Fruit fly (Drosophila melanogaster) whole organism, embryonic: ENCODE data around the gene Gss1.

Experiments
- CG10209 ChIP-seq: fragments of 200-800 bp; sonication (Bioruptor generic); optimal IDR thresholded peaks from 3 replicates; lab custom pipeline; 2017; ENCODE audit warnings: missing biosample characterization, mild to moderate bottlenecking, missing genetic modification characterization, missing genetic modification reagents
- CG10431 ChIP-seq: fragments of 200-800 bp; sonication (Bioruptor generic); optimal IDR thresholded peaks from 3 replicates; lab custom pipeline; 2018; ENCODE audit warnings: missing biosample characterization, mild to moderate bottlenecking, missing genetic modification characterization
- CG13424 ChIP-seq: fragments of 200-800 bp; sonication (Bioruptor generic); optimal IDR thresholded peaks from 2 replicates; lab custom pipeline; 2019; ENCODE audit warnings: missing biosample characterization, mild to moderate bottlenecking, missing genetic modification characterization, moderate library complexity
- CG14050 ChIP-seq: fragments of 200-800 bp; sonication (Bioruptor generic); IDR thresholded peaks from 3 replicates; pipeline ENCODE4 v1.3.6; 2022; ENCODE audit warnings: missing biosample characterization, missing genetic modification characterization
- CG15269 ChIP-seq: fragments of 200-800 bp; sonication (Bioruptor generic); optimal IDR thresholded peaks from 2 replicates; lab custom pipeline; 2018; ENCODE audit warnings: missing biosample characterization, mild to moderate bottlenecking, missing genetic modification characterization, moderate library complexity
- CG1602 ChIP-seq: fragments of 200-800 bp; sonication (Bioruptor generic); optimal IDR thresholded peaks from 3 replicates; lab custom pipeline; 2016; ENCODE audit warnings: missing biosample characterization, missing genetic modification characterization
- CG1647 ChIP-seq: fragments of 200-800 bp; sonication (Bioruptor generic); optimal IDR thresholded peaks from 3 replicates; lab custom pipeline; 2016; ENCODE audit warnings: missing biosample characterization, missing genetic modification characterization
- CG17186 ChIP-seq: fragments of 200-800 bp; sonication (Bioruptor generic); optimal IDR thresholded peaks from 3 replicates; lab custom pipeline; 2017; ENCODE audit warnings: missing biosample characterization, missing genetic modification reagents, missing genetic modification characterization
- CG17359 ChIP-seq: fragments of 200-800 bp; sonication (Bioruptor generic); optimal IDR thresholded peaks from 3 replicates; lab custom pipeline; 2018; ENCODE audit warnings: missing biosample characterization, mild to moderate bottlenecking, missing genetic modification characterization, moderate library complexity
- CG17829 ChIP-seq: fragments of 200-800 bp; optimal IDR thresholded peaks from 2 replicates; lab custom pipeline; 2019; ENCODE audit warnings: missing biosample characterization, mild to moderate bottlenecking, missing genetic modification characterization, moderate library complexity
- CG2199 ChIP-seq: fragments of 200-800 bp; sonication (Bioruptor generic); IDR thresholded peaks from 3 replicates; pipeline ENCODE4 v1.3.6; 2022; ENCODE audit warnings: missing biosample characterization, missing genetic modification characterization
- CG30020 ChIP-seq: fragments of 200-800 bp; optimal IDR thresholded peaks from 2 replicates; lab custom pipeline; 2019; ENCODE audit warnings: missing biosample characterization, mild to moderate bottlenecking, missing genetic modification characterization, moderate library complexity
- CG30431 ChIP-seq: fragments of 200-800 bp; sonication (Bioruptor generic); optimal IDR thresholded peaks from 2 replicates; lab custom pipeline; 2017; ENCODE audit warnings: missing biosample characterization, missing genetic modification characterization
- CG33557 ChIP-seq: fragments of 200-800 bp; sonication (Bioruptor generic); optimal IDR thresholded peaks from 2 replicates; lab custom pipeline; 2019; ENCODE audit warnings: missing biosample characterization, mild to moderate bottlenecking, missing genetic modification characterization, moderate library complexity
- CG3726 ChIP-seq: fragments of 200-800 bp; sonication (Bioruptor generic); IDR thresholded peaks from 3 replicates; pipeline ENCODE4, ENCODE4 v1.3.6; 2022; ENCODE audit warnings: missing biosample characterization, missing genetic modification characterization
- CG3838 ChIP-seq: fragments of 200-800 bp; sonication (Bioruptor generic); optimal IDR thresholded peaks from 3 replicates; lab custom pipeline; 2016; ENCODE audit warnings: missing biosample characterization, missing genetic modification characterization
- CG4820 ChIP-seq: fragments of 200-800 bp; sonication (Bioruptor generic); optimal IDR thresholded peaks from 3 replicates; lab custom pipeline; 2016; ENCODE audit warnings: missing biosample characterization, missing genetic modification characterization
- CG5953 ChIP-seq: fragments of 200-800 bp; sonication (Bioruptor generic); IDR thresholded peaks from 2 replicates; pipeline ENCODE4 v1.3.6; 2022; ENCODE audit warnings: missing biosample characterization, missing genetic modification characterization
- CG6175 ChIP-seq: fragments of 200-800 bp; sonication (Bioruptor generic); IDR thresholded peaks from 3 replicates; pipeline ENCODE4 v1.3.6; 2022; ENCODE audit warnings: missing biosample characterization, missing genetic modification characterization
- CG8388 ChIP-seq: fragments of 200-800 bp; sonication (Bioruptor generic); optimal IDR thresholded peaks from 2 replicates; lab custom pipeline; 2019; ENCODE audit warnings: missing biosample characterization, mild to moderate bottlenecking, missing genetic modification characterization, moderate library complexity
- CrebB ChIP-seq: fragments of 200-800 bp; sonication (Bioruptor generic); optimal IDR thresholded peaks from 3 replicates; lab custom pipeline; 2018; ENCODE audit warnings: missing biosample characterization, mild to moderate bottlenecking, missing genetic modification characterization
- HLH4C ChIP-seq: fragments of 200-800 bp; sonication (Bioruptor generic); IDR thresholded peaks from 3 replicates; pipeline ENCODE4 v1.3.6; 2022; ENCODE audit warnings: missing biosample characterization, missing genetic modification characterization; ENCODE audit not compliant: partially characterized antibody
- HLH54F ChIP-seq: fragments of 200-800 bp; sonication (Bioruptor generic); optimal IDR thresholded peaks from 3 replicates; lab custom pipeline; 2016; ENCODE audit warnings: missing biosample characterization, missing genetic modification characterization
- Hsf ChIP-seq: fragments of 200-800 bp; sonication (Bioruptor generic); optimal IDR thresholded peaks from 3 replicates; lab custom pipeline; 2016; ENCODE audit warnings: missing biosample characterization, missing genetic modification characterization
- Mrtf ChIP-seq: fragments of 200-800 bp; sonication (Bioruptor generic); IDR thresholded peaks from 3 replicates; pipeline ENCODE4 v1.3.6; 2022; ENCODE audit warnings: missing biosample characterization, missing genetic modification characterization
- Neu2 ChIP-seq: fragments of 200-800 bp; sonication (Bioruptor generic); optimal IDR thresholded peaks from 3 replicates; lab custom pipeline; 2016; ENCODE audit warnings: missing biosample characterization, missing genetic modification characterization, borderline replicate concordance
- Side ChIP-seq: fragments of 200-800 bp; sonication (Bioruptor generic); optimal IDR thresholded peaks from 2 replicates; lab custom pipeline; 2016; ENCODE audit warnings: missing biosample characterization, missing genetic modification characterization
- Sox100B ChIP-seq: fragments of 200-800 bp; sonication (Bioruptor generic); optimal IDR thresholded peaks from 3 replicates; lab custom pipeline; 2018; ENCODE audit warnings: missing biosample characterization, mild to moderate bottlenecking, missing genetic modification characterization
- Vsx1 ChIP-seq: fragments of 200-800 bp; sonication (Bioruptor generic); optimal IDR thresholded peaks from 2 replicates; lab custom pipeline; 2017; ENCODE audit warnings: missing biosample characterization, mild to moderate bottlenecking, missing genetic modification characterization, missing genetic modification reagents
- ash1 ChIP-seq: fragments of 200-800 bp; sonication (Bioruptor generic); optimal IDR thresholded peaks from 2 replicates; lab custom pipeline; 2018; ENCODE audit warnings: missing biosample characterization, mild to moderate bottlenecking, missing genetic modification characterization
- croc ChIP-seq: fragments of 200-800 bp; sonication (Bioruptor generic); conservative IDR thresholded peaks from 3 replicates; pipeline ENCODE4 v1.3.6; 2022; ENCODE audit warnings: missing biosample characterization, missing genetic modification characterization
- crp ChIP-seq, 2 experiments: fragments of 200-800 bp; sonication (Bioruptor generic); optimal IDR thresholded peaks; 2 replicates in 1 of 2; 3 replicates in 1 of 2; lab custom pipeline; 2017; ENCODE audit warnings: missing biosample characterization in 2 of 2, missing genetic modification characterization in 2 of 2, mild to moderate bottlenecking in 1 of 2, moderate library complexity in 1 of 2
- dan ChIP-seq: fragments of 200-800 bp; sonication (Bioruptor generic); IDR thresholded peaks from 2 replicates; pipeline ENCODE4 v1.3.6; 2022; ENCODE audit warnings: missing biosample characterization, missing genetic modification characterization
- dm ChIP-seq: fragments of 200-800 bp; sonication (Bioruptor generic); optimal IDR thresholded peaks from 3 replicates; lab custom pipeline; 2016; ENCODE audit warnings: missing biosample characterization, missing genetic modification characterization
- esg ChIP-seq: fragments of 200-800 bp; sonication (Bioruptor generic); conservative IDR thresholded peaks from 2 replicates; pipeline ENCODE4 v1.3.6; 2022; ENCODE audit warnings: missing biosample characterization, missing genetic modification characterization
- gsb ChIP-seq: fragments of 200-800 bp; sonication (Bioruptor generic); IDR thresholded peaks from 2 replicates; pipeline ENCODE4 v1.3.6; 2022; ENCODE audit warnings: missing biosample characterization, missing genetic modification characterization
- hkb ChIP-seq, 2 experiments: fragments of 200-800 bp in 1 of 2; fragments of >200 bp in 1 of 2; sonication (Bioruptor generic) in 1 of 2; IDR thresholded peaks in 1 of 2; optimal IDR thresholded peaks in 1 of 2; 2 replicates each; pipeline versions ENCODE4 v1.3.6 to Lab custom; 2017 to 2022; ENCODE audit warnings: missing biosample characterization in 1 of 2, missing genetic modification characterization in 1 of 2
- knrl ChIP-seq: fragments of 200-800 bp; sonication (Bioruptor generic); IDR thresholded peaks from 3 replicates; pipeline ENCODE4 v1.3.6; 2022; ENCODE audit warnings: missing biosample characterization, missing genetic modification characterization; ENCODE audit not compliant: partially characterized antibody
- lbe ChIP-seq: fragments of 200-800 bp; sonication (Bioruptor generic); optimal IDR thresholded peaks from 2 replicates; lab custom pipeline; 2016; ENCODE audit warnings: missing biosample characterization, mild to moderate bottlenecking, missing genetic modification characterization
- mld ChIP-seq: fragments of 200-800 bp; sonication (Bioruptor generic); IDR thresholded peaks from 3 replicates; pipeline ENCODE4 v1.3.6; 2022; ENCODE audit warnings: missing biosample characterization, missing genetic modification characterization; ENCODE audit not compliant: partially characterized antibody
- nom ChIP-seq: fragments of 200-800 bp; sonication (Bioruptor generic); optimal IDR thresholded peaks from 2 replicates; lab custom pipeline; 2017; ENCODE audit warnings: missing biosample characterization, missing genetic modification characterization, mild to moderate bottlenecking, moderate library complexity, missing genetic modification reagents
- pb ChIP-seq: fragments of 200-800 bp; sonication (Bioruptor generic); optimal IDR thresholded peaks from 3 replicates; lab custom pipeline; 2016; ENCODE audit warnings: missing biosample characterization, missing genetic modification characterization
- pho ChIP-seq: fragments of 200-800 bp; sonication (Bioruptor generic); optimal IDR thresholded peaks from 2 replicates; lab custom pipeline; 2016; ENCODE audit warnings: missing biosample characterization, missing genetic modification characterization
- rib ChIP-seq: fragments of 200-800 bp; sonication (Bioruptor generic); IDR thresholded peaks from 2 replicates; pipeline ENCODE4 v1.3.6; 2022; ENCODE audit warnings: missing biosample characterization, missing genetic modification characterization
- sisA ChIP-seq: fragments of 200-800 bp; sonication (Bioruptor generic); IDR thresholded peaks from 2 replicates; pipeline ENCODE4 v1.3.6; 2022; ENCODE audit warnings: missing biosample characterization, missing genetic modification characterization
- slbo ChIP-seq: fragments of 200-800 bp; sonication (Bioruptor generic); IDR thresholded peaks from 2 replicates; pipeline ENCODE4 v1.3.6; 2022; ENCODE audit warnings: missing biosample characterization, missing genetic modification characterization
- ssp ChIP-seq: fragments of 200-800 bp; sonication (Bioruptor generic); IDR thresholded peaks from 2 replicates; pipeline ENCODE4 v1.3.6; 2022; ENCODE audit warnings: missing biosample characterization, missing genetic modification characterization
- tio ChIP-seq: fragments of 200-800 bp; sonication (Bioruptor generic); optimal IDR thresholded peaks from 2 replicates; lab custom pipeline; 2017; ENCODE audit warnings: missing biosample characterization, missing genetic modification characterization, inconsistent platforms
- unc-4 ChIP-seq: fragments of 200-800 bp; sonication (Bioruptor generic); IDR thresholded peaks from 2 replicates; pipeline ENCODE4 v1.3.6; 2022; ENCODE audit warnings: missing biosample characterization, missing genetic modification characterization; ENCODE audit not compliant: partially characterized antibody

The Gss1 gene

DNA sequence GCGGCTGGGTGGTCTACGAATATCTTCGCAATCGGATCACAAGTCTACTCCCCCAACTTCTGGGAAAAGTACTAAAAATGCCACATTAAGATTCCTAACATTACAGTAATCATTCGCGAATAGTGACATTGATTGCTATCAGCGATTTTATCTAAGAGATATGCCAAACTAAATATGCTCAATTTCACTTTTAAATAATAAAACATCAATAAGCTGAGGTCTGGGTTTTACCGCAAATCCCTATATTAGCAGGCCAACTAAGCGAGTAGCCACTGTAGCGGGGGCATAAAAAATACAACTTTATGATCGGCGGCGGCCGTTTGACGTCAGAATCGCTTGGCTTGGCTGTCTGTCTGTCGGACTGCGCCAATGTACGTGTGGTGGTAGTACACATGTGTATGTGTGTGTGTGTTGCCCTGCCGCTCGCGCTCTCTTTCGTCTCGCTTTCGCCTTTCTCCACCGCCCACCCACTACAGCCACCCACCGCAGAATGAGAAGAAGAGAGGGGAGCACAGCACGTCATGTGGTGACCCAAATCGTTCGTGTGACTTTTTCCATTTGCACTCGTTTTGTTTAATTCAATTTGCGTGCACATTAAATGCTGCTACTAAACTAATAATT lies 9.0 kb upstream of the Gss1 start (continued):
- peak; percentile 83 for TF ChIP-seq CG4820 (GFP tag; lab: Kevin White, UChicago)
- peak; percentile 87 for TF ChIP-seq CG3838 (GFP tag; lab: Kevin White, UChicago)
- TF ChIP-seq Neu2 (GFP tag; lab: Kevin White, UChicago) = no peak
- TF ChIP-seq HLH54F (GFP tag; lab: Kevin White, UChicago) = peak; percentile 95
- TF ChIP-seq dan (GFP tag; lab: Robert Waterston, UW) = peak; percentile 45; the same call in 1 of the 2 replicates
- peak; percentile 88 for TF ChIP-seq pb
- peak; percentile 93 for TF ChIP-seq Hsf (GFP tag; lab: Kevin White, UChicago)
- peak; percentile 92 for TF ChIP-seq tio (GFP tag; lab: Kevin White, UChicago)
- TF ChIP-seq lbe (GFP tag; lab: Kevin White, UChicago) = peak; percentile 95
- TF ChIP-seq CG10209 (GFP tag; lab: Kevin White, UChicago) = peak; percentile 93
- peak in 1 of 2 experiments; percentile 60 for TF ChIP-seq crp (GFP tag; optimal IDR thresholded peaks at IDR 0.05; lab: Kevin White, UChicago)
- TF ChIP-seq CG30431 (GFP tag; lab: Kevin White, UChicago) = peak; percentile 89
- TF ChIP-seq slbo (GFP tag; lab: Robert Waterston, UW) = peak; percentile 98
- TF ChIP-seq CG15269 = peak; percentile 97
- no peak for TF ChIP-seq knrl
- TF ChIP-seq esg (GFP tag; lab: Robert Waterston, UW) = peak; percentile 94
- TF ChIP-seq Side = peak; percentile 96
- TF ChIP-seq CG30020 (tag; lab: Kevin White, UChicago) = peak; percentile 60
- TF ChIP-seq ash1 = peak; percentile 62
- TF ChIP-seq CG13424 (tag; lab: Kevin White, UChicago) = peak; percentile 91
- peak; percentile 96 for TF ChIP-seq pho
- TF ChIP-seq CG17186 (GFP tag; lab: Kevin White, UChicago) = peak; percentile 55
- TF ChIP-seq CG6175 = peak; percentile 93
- TF ChIP-seq sisA (GFP tag; lab: Robert Waterston, UW) = peak; percentile 94
- peak; percentile 86 for TF ChIP-seq ssp (GFP tag; lab: Robert Waterston, UW)
- TF ChIP-seq CG17359 (tag; lab: Kevin White, UChicago) = peak; percentile 94
- TF ChIP-seq CG1602 = peak; percentile 91
- TF ChIP-seq CG33557 = peak; percentile 70
- peak; percentile 88 for TF ChIP-seq croc
- TF ChIP-seq gsb (GFP tag; lab: Robert Waterston, UW) = peak; percentile 93
- TF ChIP-seq Sox100B = peak; percentile 82
- TF ChIP-seq CG5953 (GFP tag; lab: Robert Waterston, UW) = peak; percentile 93
- TF ChIP-seq HLH4C = no peak
- peak; percentile 90 for TF ChIP-seq rib
- TF ChIP-seq CG17829 (tag; lab: Kevin White, UChicago) = peak; percentile 94
- peak; percentile 95 for TF ChIP-seq CrebB
- peak; percentile 94 for TF ChIP-seq Mrtf (GFP tag; lab: Robert Waterston, UW)
- TF ChIP-seq unc-4 (GFP tag; lab: Robert Waterston, UW) = no peak
- peak; percentile 87 for TF ChIP-seq CG10431 (GFP tag; lab: Kevin White, UChicago)
- TF ChIP-seq hkb (optimal IDR thresholded peaks at IDR 0.05; lab: Kevin White, UChicago) = no peak
- TF ChIP-seq hkb (GFP tag; IDR thresholded peaks at IDR 0.05; lab: Robert Waterston, UW) = peak; percentile 93
- peak; percentile 92 for TF ChIP-seq CG14050
- TF ChIP-seq dm = peak; percentile 90
- TF ChIP-seq mld (GFP tag; lab: Robert Waterston, UW) = no peak
- peak; percentile 91 for TF ChIP-seq CG1647 (GFP tag; lab: Kevin White, UChicago)
- peak; percentile 92 for TF ChIP-seq CG8388 (GFP tag; lab: Kevin White, UChicago)
- TF ChIP-seq CG2199 (GFP tag; lab: Robert Waterston, UW) = no peak
- no peak for TF ChIP-seq nom
- peak; percentile 91 for TF ChIP-seq CG3726 (GFP tag; lab: Robert Waterston, UW)
- TF ChIP-seq Vsx1 (GFP tag; lab: Kevin White, UChicago) = peak; percentile 76
